Worm (Caenorhabditis elegans) whole organism, L3 larva: Measurements from ENCODE around the gene kqt-1.

Source experiments
- R02D3.7 ChIP-seq: fragments of 150-350 bp; optimal IDR thresholded peaks from 2 replicates; lab custom pipeline; 2014; ENCODE audit warnings: missing biosample characterization, missing genetic modification characterization
- ZK546.5 ChIP-seq: sonication (generic microtip); optimal IDR thresholded peaks from 2 replicates; lab custom pipeline; 2017; ENCODE audit warnings: missing biosample characterization, missing genetic modification characterization
- aly-2 ChIP-seq: fragments of 150-350 bp; optimal IDR thresholded peaks from 2 replicates; lab custom pipeline; 2014; ENCODE audit warnings: missing biosample characterization, missing genetic modification characterization
- ama-1 ChIP-seq: fragments of 150-350 bp; optimal IDR thresholded peaks from 2 replicates; lab custom pipeline; 2018
- ceh-16 ChIP-seq: sonication (generic microtip); optimal IDR thresholded peaks from 2 replicates; lab custom pipeline; 2017; ENCODE audit warnings: missing biosample characterization, missing genetic modification characterization
- ceh-82 ChIP-seq: fragments of 150-350 bp; optimal IDR thresholded peaks from 2 replicates; lab custom pipeline; 2014; ENCODE audit warnings: missing biosample characterization, missing genetic modification characterization
- ceh-9 ChIP-seq: sonication (generic microtip); optimal IDR thresholded peaks from 2 replicates; lab custom pipeline; 2018; ENCODE audit warnings: missing biosample characterization, missing genetic modification characterization
- daf-12 ChIP-seq: fragments of 150-350 bp; optimal IDR thresholded peaks from 2 replicates; lab custom pipeline; 2014; ENCODE audit warnings: missing biosample characterization, missing genetic modification reagents, missing genetic modification characterization
- egl-27 ChIP-seq: sonication (generic microtip); optimal IDR thresholded peaks from 4 replicates; lab custom pipeline; 2017; ENCODE audit warnings: missing biosample characterization, missing genetic modification reagents, missing genetic modification characterization
- elt-1 ChIP-seq: fragments of 150-350 bp; optimal IDR thresholded peaks from 2 replicates; lab custom pipeline; 2014; ENCODE audit warnings: missing biosample characterization, missing genetic modification characterization
- elt-2 ChIP-seq: sonication (generic microtip); optimal IDR thresholded peaks from 2 replicates; lab custom pipeline; 2016; ENCODE audit warnings: missing genetic modification reagents, mild to moderate bottlenecking, missing genetic modification characterization, missing compliant biosample characterization
- elt-3 ChIP-seq, 3 experiments: fragments of 150-350 bp in 1 of 3; sonication (generic microtip) in 2 of 3; optimal IDR thresholded peaks; 2 replicates in 2 of 3; 4 replicates in 1 of 3; lab custom pipeline; 2014 to 2017; ENCODE audit warnings: missing biosample characterization in 3 of 3, missing genetic modification characterization in 3 of 3
- fkh-2 ChIP-seq: fragments of 150-350 bp; optimal IDR thresholded peaks from 2 replicates; lab custom pipeline; 2014; ENCODE audit warnings: missing biosample characterization, missing genetic modification reagents, missing genetic modification characterization
- fos-1 ChIP-seq: fragments of 150-350 bp; optimal IDR thresholded peaks from 2 replicates; lab custom pipeline; 2014; ENCODE audit warnings: missing biosample characterization, missing genetic modification characterization
- hmg-11 ChIP-seq: sonication (generic microtip); optimal IDR thresholded peaks from 2 replicates; lab custom pipeline; 2016; ENCODE audit warnings: missing genetic modification characterization, missing compliant biosample characterization
- jun-1 ChIP-seq: fragments of 150-350 bp; optimal IDR thresholded peaks from 2 replicates; lab custom pipeline; 2014; ENCODE audit warnings: missing biosample characterization, missing genetic modification reagents, missing genetic modification characterization
- lin-39 ChIP-seq: fragments of 150-350 bp; optimal IDR thresholded peaks from 2 replicates; lab custom pipeline; 2018; ENCODE audit warnings: missing biosample characterization, missing genetic modification reagents, missing genetic modification characterization
- lsy-12 ChIP-seq: sonication (generic microtip); optimal IDR thresholded peaks from 2 replicates; lab custom pipeline; 2016; ENCODE audit warnings: mild to moderate bottlenecking, missing genetic modification characterization, missing compliant biosample characterization
- nfya-1 ChIP-seq: sonication (generic microtip); optimal IDR thresholded peaks from 2 replicates; lab custom pipeline; 2017; ENCODE audit warnings: missing genetic modification characterization, mild to moderate bottlenecking, missing compliant biosample characterization, antibody characterized with exemption, moderate library complexity; ENCODE audit not compliant: insufficient read depth
- nhr-11 ChIP-seq: fragments of 150-350 bp; optimal IDR thresholded peaks from 2 replicates; lab custom pipeline; 2014; ENCODE audit warnings: missing biosample characterization, missing genetic modification characterization
- nhr-23 ChIP-seq: fragments of 150-350 bp; optimal IDR thresholded peaks from 2 replicates; lab custom pipeline; 2014; ENCODE audit warnings: missing biosample characterization, missing genetic modification reagents, missing genetic modification characterization
- nhr-237 ChIP-seq: fragments of 150-350 bp; optimal IDR thresholded peaks from 2 replicates; lab custom pipeline; 2014; ENCODE audit warnings: missing biosample characterization, missing genetic modification characterization
- nhr-25 ChIP-seq: sonication (generic microtip); optimal IDR thresholded peaks from 2 replicates; lab custom pipeline; 2017; ENCODE audit warnings: missing biosample characterization, missing genetic modification characterization
- nhr-28 ChIP-seq: fragments of 150-350 bp; optimal IDR thresholded peaks from 2 replicates; lab custom pipeline; 2014; ENCODE audit warnings: missing biosample characterization, missing genetic modification characterization
- nhr-76 ChIP-seq: fragments of 150-350 bp; sonication (generic microtip); optimal IDR thresholded peaks from 5 replicates; lab custom pipeline; 2014; ENCODE audit warnings: missing biosample characterization, missing genetic modification characterization
- nhr-77 ChIP-seq: fragments of 150-350 bp; optimal IDR thresholded peaks from 2 replicates; lab custom pipeline; 2014; ENCODE audit warnings: missing biosample characterization, missing genetic modification characterization
- pha-4 ChIP-seq: fragments of 150-350 bp; optimal IDR thresholded peaks from 2 replicates; lab custom pipeline; 2014; ENCODE audit warnings: missing biosample characterization, missing genetic modification reagents, missing genetic modification characterization
- pqm-1 ChIP-seq: fragments of 150-350 bp; optimal IDR thresholded peaks from 2 replicates; lab custom pipeline; 2017; ENCODE audit warnings: missing biosample characterization, missing genetic modification characterization, inconsistent platforms
- skn-1 ChIP-seq: fragments of 150-350 bp; optimal IDR thresholded peaks from 2 replicates; lab custom pipeline; 2014; ENCODE audit warnings: missing biosample characterization, missing genetic modification characterization
- snpc-4 ChIP-seq: fragments of 150-350 bp; optimal IDR thresholded peaks from 2 replicates; lab custom pipeline; 2014; ENCODE audit warnings: missing biosample characterization, missing genetic modification characterization
- tbx-2 ChIP-seq: sonication (generic microtip); optimal IDR thresholded peaks from 2 replicates; lab custom pipeline; 2016; ENCODE audit warnings: mild to moderate bottlenecking, missing genetic modification characterization, missing compliant biosample characterization
- zag-1 ChIP-seq: fragments of 150-350 bp; optimal IDR thresholded peaks from 2 replicates; lab custom pipeline; 2014; ENCODE audit warnings: missing biosample characterization, missing genetic modification characterization

The kqt-1 gene

ce11 chrX:6667468-6667867, 48.7 kb downstream of the kqt-1 start:
- TF ChIP-seq lsy-12 (tag; lab: Kevin White, UChicago) (no peak), elt-2 (tag; lab: Kevin White, UChicago) (peak; percentile 77), pha-4 (tag; lab: Kevin White, UChicago) (peak; percentile 27), ceh-9 (tag; lab: Kevin White, UChicago) (no peak), nhr-28 (tag; lab: Kevin White, UChicago) (no peak), pqm-1 (tag; lab: Kevin White, UChicago) (peak; percentile 57), fos-1 (tag; lab: Kevin White, UChicago) (peak; percentile 42)

ce11 chrX:6668911-6669310, 50.1 kb downstream of the kqt-1 start, which contains the start of gene nhr-137:
Gene nhr-137, minus strand, starts transcription at chrX:6669011.
- TF ChIP-seq fos-1 (tag; lab: Kevin White, UChicago) (no peak), fkh-2 (tag; lab: Kevin White, UChicago) (no peak), nhr-25 (tag; lab: Kevin White, UChicago) (no peak), tbx-2 (tag; lab: Kevin White, UChicago) (no peak), nfya-1 (no peak), lin-39 (tag; lab: Kevin White, UChicago) (no peak), pha-4 (tag; lab: Kevin White, UChicago) (no peak), egl-27 (tag; lab: Kevin White, UChicago) (no peak), ZK546.5 (tag; lab: Kevin White, UChicago) (no peak)

ce11 chrX:6669366-6669765, 50.6 kb downstream of the kqt-1 start:
- TF ChIP-seq nhr-28 (tag; lab: Kevin White, UChicago) (no peak), elt-1 (tag; lab: Kevin White, UChicago) (peak; percentile 22)

ce11 chrX:6671717-6672116, 52.9 kb downstream of the kqt-1 start:
- no peak for TF ChIP-seq hmg-11 (tag; lab: Kevin White, UChicago)
- no peak for TF ChIP-seq zag-1 (tag; lab: Kevin White, UChicago)
- no peak for TF ChIP-seq nfya-1
- no peak for TF ChIP-seq nhr-77 (tag; lab: Kevin White, UChicago)
- no peak for TF ChIP-seq ama-1 (lab: Kevin White, UChicago)
- TF ChIP-seq R02D3.7 (tag; lab: Kevin White, UChicago): no peak
- TF ChIP-seq nhr-23 (tag; lab: Kevin White, UChicago): peak; percentile 27
- no peak for TF ChIP-seq elt-3 (tag; optimal IDR thresholded peaks at IDR 0.05; lab: Kevin White, UChicago)
- TF ChIP-seq snpc-4 (tag; lab: Kevin White, UChicago): no peak
- TF ChIP-seq nhr-237 (tag; lab: Kevin White, UChicago): no peak
- no peak for TF ChIP-seq ceh-82 (tag; lab: Kevin White, UChicago)
- TF ChIP-seq nhr-11 (tag; lab: Kevin White, UChicago): no peak
- TF ChIP-seq daf-12: no peak
- TF ChIP-seq elt-1 (tag; lab: Kevin White, UChicago): peak; percentile 69
- TF ChIP-seq aly-2 (tag; lab: Kevin White, UChicago): no peak
- no peak for TF ChIP-seq ceh-16 (tag; lab: Kevin White, UChicago)
- TF ChIP-seq fos-1 (tag; lab: Kevin White, UChicago): no peak
- no peak for TF ChIP-seq nhr-28 (tag; lab: Kevin White, UChicago)

ce11 chrX:6672519-6672918, 53.7 kb downstream of the kqt-1 start, which contains the start of gene col-172:
Gene col-172, plus strand, starts transcription at chrX:6672819.
- TF ChIP-seq nhr-23 (tag; lab: Kevin White, UChicago) (peak; percentile 7), jun-1 (tag; lab: Kevin White, UChicago) (no peak), R02D3.7 (tag; lab: Kevin White, UChicago) (no peak)
- TF ChIP-seq, all 47 proteins: peak for 1

ce11 chrX:6674333-6674919, 55.6 kb downstream of the kqt-1 start, which contains the start of gene F38B6.4:
Gene F38B6.4, plus strand, starts transcription at chrX:6674869.
- TF ChIP-seq elt-2 (tag; lab: Kevin White, UChicago) (peak; percentile 73), pqm-1 (tag; lab: Kevin White, UChicago) (peak; percentile 55), skn-1 (no peak), lin-39 (tag; lab: Kevin White, UChicago) (no peak), nhr-76 (tag; lab: Kevin White, UChicago) (no peak), pha-4 (tag; lab: Kevin White, UChicago) (peak; percentile 4), fkh-2 (tag; lab: Kevin White, UChicago) (no peak)
